Fruit fly (Drosophila melanogaster) whole organism, prepupa: ENCODE results near the gene CG6118.

Experiments
- CG4318 ChIP-seq: fragments of 200-800 bp; sonication (Bioruptor generic); optimal IDR thresholded peaks from 3 replicates; lab custom pipeline; 2017; ENCODE audit warnings: missing biosample characterization, mild to moderate bottlenecking, missing genetic modification characterization
- CG6276 ChIP-seq: fragments of 200-800 bp; sonication (Bioruptor generic); optimal IDR thresholded peaks from 2 replicates; lab custom pipeline; 2017; ENCODE audit warnings: missing biosample characterization, mild to moderate bottlenecking, missing genetic modification characterization
- CG6792 ChIP-seq: fragments of 200-800 bp; sonication (Bioruptor generic); optimal IDR thresholded peaks from 3 replicates; lab custom pipeline; 2016; ENCODE audit warnings: missing biosample characterization, missing genetic modification characterization
- CG6854 ChIP-seq: fragments of 200-800 bp; sonication (Bioruptor generic); optimal IDR thresholded peaks from 2 replicates; lab custom pipeline; 2017; ENCODE audit warnings: missing biosample characterization, mild to moderate bottlenecking, missing genetic modification characterization
- CG7368 ChIP-seq: fragments of 200-800 bp; sonication (Bioruptor generic); optimal IDR thresholded peaks from 3 replicates; lab custom pipeline; 2016; ENCODE audit warnings: missing biosample characterization, missing genetic modification characterization
- Ets96B ChIP-seq: fragments of 200-800 bp; optimal IDR thresholded peaks from 2 replicates; lab custom pipeline; 2019; ENCODE audit warnings: missing biosample characterization, mild to moderate bottlenecking, missing genetic modification characterization, moderate library complexity
- Hr38 ChIP-seq: sonication (Bioruptor generic); optimal IDR thresholded peaks from 2 replicates; lab custom pipeline; 2016; ENCODE audit warnings: missing biosample characterization, missing genetic modification characterization
- Met ChIP-seq: fragments of 200-800 bp; sonication (Bioruptor generic); optimal IDR thresholded peaks from 3 replicates; lab custom pipeline; 2016; ENCODE audit warnings: missing biosample characterization, missing genetic modification characterization
- cyc ChIP-seq: fragments of 200-800 bp; sonication (Bioruptor generic); optimal IDR thresholded peaks from 3 replicates; lab custom pipeline; 2016; ENCODE audit warnings: missing biosample characterization, missing genetic modification characterization
- fkh ChIP-seq: fragments of 200-800 bp; sonication (Bioruptor generic); optimal IDR thresholded peaks from 3 replicates; lab custom pipeline; 2017; ENCODE audit warnings: missing biosample characterization, mild to moderate bottlenecking, missing genetic modification characterization, moderate library complexity
- salr ChIP-seq, 2 experiments: fragments of 200-800 bp; sonication (Bioruptor generic); optimal IDR thresholded peaks; 3 replicates each; lab custom pipeline; 2016 to 2018; ENCODE audit warnings: missing biosample characterization in 2 of 2, missing genetic modification characterization in 2 of 2, mild to moderate bottlenecking in 1 of 2
- ss ChIP-seq, 2 experiments: fragments of 200-800 bp; sonication (Bioruptor generic); optimal IDR thresholded peaks; 2 replicates in 1 of 2; 3 replicates in 1 of 2; lab custom pipeline; 2017 to 2018; ENCODE audit warnings: mild to moderate bottlenecking in 2 of 2, missing biosample characterization in 2 of 2, missing genetic modification characterization in 2 of 2, moderate library complexity in 1 of 2

dm6 chr3R:15420375-15420931, 14.1 kb downstream of the CG6118 start:
- TF ChIP-seq CG6854 (no peak), Ets96B (no peak), Hr38 (GFP tag; lab: Kevin White, UChicago) (no peak), salr (GFP tag; optimal IDR thresholded peaks at IDR 0.05; lab: Kevin White, UChicago) (no peak), cyc (GFP tag; lab: Kevin White, UChicago) (no peak), CG7368 (GFP tag; lab: Kevin White, UChicago) (no peak), ss (GFP tag; optimal IDR thresholded peaks at IDR 0.05; lab: Kevin White, UChicago) (peak; percentile 7 to 15), CG4318 (GFP tag; lab: Kevin White, UChicago) (no peak), CG6276 (GFP tag; lab: Kevin White, UChicago) (no peak), Met (GFP tag; lab: Kevin White, UChicago) (no peak), fkh (no peak), CG6792 (GFP tag; lab: Kevin White, UChicago) (no peak)
